Worm (Caenorhabditis elegans): ENCODE data around the gene crh-1.

ce11 chrIII:11706665-11707064, 49.1 kb downstream of the crh-1 start, which contains the start of gene col-96:
- TF ChIP-seq him-1 (tag; optimal IDR thresholded peaks at IDR 0.05) = no peak
- TF ChIP-seq dao-5 (tag; optimal IDR thresholded peaks at IDR 0.05) = no peak
- no peak for TF ChIP-seq W03F9.2 (tag; optimal IDR thresholded peaks at IDR 0.05)

Data from whole organism, L4/young adult.